Fruit fly (Drosophila melanogaster) whole organism, prepupa: Measurements from ENCODE around the gene NP15.6.
A peak's percentile ranks its signal among the peaks of the same experiment; 100 is the strongest.

Source experiments
- Blimp-1 ChIP-seq: fragments of 200-800 bp; sonication (Bioruptor generic); optimal IDR thresholded peaks from 3 replicates; lab custom pipeline; 2017; ENCODE audit warnings: missing biosample characterization, missing genetic modification characterization, mild to moderate bottlenecking, moderate library complexity, missing genetic modification reagents
- CG10669 ChIP-seq: fragments of 200-800 bp; sonication (Bioruptor generic); optimal IDR thresholded peaks from 3 replicates; lab custom pipeline; 2018; ENCODE audit warnings: missing biosample characterization, mild to moderate bottlenecking, missing genetic modification characterization, moderate library complexity
- CG11294 ChIP-seq: fragments of 200-800 bp; sonication (Bioruptor generic); IDR thresholded peaks from 2 replicates; pipeline ENCODE4 v1.3.6; 2022; ENCODE audit warnings: missing biosample characterization, missing genetic modification characterization
- CG11762 ChIP-seq: fragments of 200-800 bp; sonication (Bioruptor generic); optimal IDR thresholded peaks from 3 replicates; lab custom pipeline; 2016; ENCODE audit warnings: missing biosample characterization, missing genetic modification characterization; ENCODE audit not compliant: insufficient read depth
- CG11902 ChIP-seq: fragments of 200-800 bp; sonication (Bioruptor generic); optimal IDR thresholded peaks from 3 replicates; lab custom pipeline; 2016; ENCODE audit warnings: missing biosample characterization, missing genetic modification characterization
- CG15336 ChIP-seq: fragments of 200-800 bp; sonication (Bioruptor generic); IDR thresholded peaks from 2 replicates; pipeline ENCODE4 v1.3.6; 2022; ENCODE audit warnings: missing biosample characterization, missing genetic modification characterization
- CG3032 ChIP-seq: fragments of 200-800 bp; optimal IDR thresholded peaks from 2 replicates; lab custom pipeline; 2019; ENCODE audit warnings: missing biosample characterization, mild to moderate bottlenecking, missing genetic modification characterization, moderate library complexity
- CG31627 ChIP-seq: fragments of 200-800 bp; sonication (Bioruptor generic); optimal IDR thresholded peaks from 3 replicates; lab custom pipeline; 2016; ENCODE audit warnings: missing biosample characterization, missing genetic modification characterization
- CG34406 ChIP-seq: fragments of 200-800 bp; sonication (Bioruptor generic); optimal IDR thresholded peaks from 3 replicates; lab custom pipeline; 2016; ENCODE audit warnings: missing biosample characterization, missing genetic modification characterization
- CG3919 ChIP-seq: fragments of 200-800 bp; sonication (Bioruptor generic); optimal IDR thresholded peaks from 3 replicates; lab custom pipeline; 2016; ENCODE audit warnings: missing biosample characterization, missing genetic modification characterization
- CG4318 ChIP-seq: fragments of 200-800 bp; sonication (Bioruptor generic); optimal IDR thresholded peaks from 3 replicates; lab custom pipeline; 2017; ENCODE audit warnings: missing biosample characterization, mild to moderate bottlenecking, missing genetic modification characterization
- CG6163 ChIP-seq: fragments of 200-800 bp; sonication (Bioruptor generic); IDR thresholded peaks from 3 replicates; pipeline ENCODE4 v1.3.6; 2022; ENCODE audit warnings: missing biosample characterization, missing genetic modification characterization
- CG6276 ChIP-seq: fragments of 200-800 bp; sonication (Bioruptor generic); optimal IDR thresholded peaks from 2 replicates; lab custom pipeline; 2017; ENCODE audit warnings: missing biosample characterization, mild to moderate bottlenecking, missing genetic modification characterization
- CG6792 ChIP-seq: fragments of 200-800 bp; sonication (Bioruptor generic); optimal IDR thresholded peaks from 3 replicates; lab custom pipeline; 2016; ENCODE audit warnings: missing biosample characterization, missing genetic modification characterization
- CG6808 ChIP-seq: fragments of 200-800 bp; sonication (Bioruptor generic); optimal IDR thresholded peaks from 3 replicates; lab custom pipeline; 2017; ENCODE audit warnings: missing biosample characterization, missing genetic modification characterization, mild to moderate bottlenecking, moderate library complexity, missing genetic modification reagents
- CG6854 ChIP-seq: fragments of 200-800 bp; sonication (Bioruptor generic); optimal IDR thresholded peaks from 2 replicates; lab custom pipeline; 2017; ENCODE audit warnings: missing biosample characterization, mild to moderate bottlenecking, missing genetic modification characterization
- CG7368 ChIP-seq: fragments of 200-800 bp; sonication (Bioruptor generic); optimal IDR thresholded peaks from 3 replicates; lab custom pipeline; 2016; ENCODE audit warnings: missing biosample characterization, missing genetic modification characterization
- CG8119 ChIP-seq: fragments of 200-800 bp; sonication (Bioruptor generic); IDR thresholded peaks from 3 replicates; pipeline ENCODE4 v1.3.6; 2022; ENCODE audit warnings: missing biosample characterization, missing genetic modification characterization
- CG8319 ChIP-seq: fragments of 200-800 bp; sonication (Bioruptor generic); optimal IDR thresholded peaks from 3 replicates; lab custom pipeline; 2016; ENCODE audit warnings: missing biosample characterization, missing genetic modification characterization
- CG8632 ChIP-seq: fragments of 200-800 bp; sonication (Bioruptor generic); optimal IDR thresholded peaks from 3 replicates; lab custom pipeline; 2016; ENCODE audit warnings: missing biosample characterization, missing genetic modification characterization
- CG9139 ChIP-seq: fragments of 200-800 bp; sonication (Bioruptor generic); optimal IDR thresholded peaks from 3 replicates; lab custom pipeline; 2017; ENCODE audit warnings: missing biosample characterization, mild to moderate bottlenecking, missing genetic modification characterization
- Eip75B ChIP-seq: fragments of 200-800 bp; sonication (Bioruptor generic); optimal IDR thresholded peaks from 3 replicates; lab custom pipeline; 2016; ENCODE audit warnings: missing biosample characterization, missing genetic modification characterization
- Eip78C ChIP-seq: fragments of 200-800 bp; sonication (Bioruptor generic); peaks from one replicate; lab custom pipeline; 2016; ENCODE audit warnings: missing biosample characterization, missing genetic modification characterization
- Eip93F ChIP-seq: fragments of 200-800 bp; sonication (Bioruptor generic); optimal IDR thresholded peaks from 2 replicates; lab custom pipeline; 2016; ENCODE audit warnings: missing biosample characterization, mild to moderate bottlenecking, missing genetic modification characterization
- Ets96B ChIP-seq: fragments of 200-800 bp; optimal IDR thresholded peaks from 2 replicates; lab custom pipeline; 2019; ENCODE audit warnings: missing biosample characterization, mild to moderate bottlenecking, missing genetic modification characterization, moderate library complexity
- Hr38 ChIP-seq: sonication (Bioruptor generic); optimal IDR thresholded peaks from 2 replicates; lab custom pipeline; 2016; ENCODE audit warnings: missing biosample characterization, missing genetic modification characterization
- Hr39 ChIP-seq: fragments of 200-800 bp; sonication (Bioruptor generic); optimal IDR thresholded peaks from 2 replicates; lab custom pipeline; 2016; ENCODE audit warnings: missing biosample characterization, missing genetic modification characterization
- Hr4 ChIP-seq: fragments of 200-800 bp; sonication (Bioruptor generic); optimal IDR thresholded peaks from 3 replicates; lab custom pipeline; 2016; ENCODE audit warnings: missing biosample characterization, missing genetic modification characterization
- Lpt ChIP-seq: fragments of 200-800 bp; sonication (Bioruptor generic); optimal IDR thresholded peaks from 3 replicates; lab custom pipeline; 2016; ENCODE audit warnings: missing biosample characterization, missing genetic modification characterization
- Met ChIP-seq: fragments of 200-800 bp; sonication (Bioruptor generic); optimal IDR thresholded peaks from 3 replicates; lab custom pipeline; 2016; ENCODE audit warnings: missing biosample characterization, missing genetic modification characterization
- OdsH ChIP-seq: fragments of 200-800 bp; sonication (Bioruptor generic); optimal IDR thresholded peaks from 3 replicates; lab custom pipeline; 2016; ENCODE audit warnings: missing biosample characterization, missing genetic modification characterization
- Sox102F ChIP-seq: fragments of 200-800 bp; sonication (Bioruptor generic); optimal IDR thresholded peaks from 2 replicates; lab custom pipeline; 2016; ENCODE audit warnings: missing biosample characterization, mild to moderate bottlenecking, missing genetic modification characterization
- Sox14 ChIP-seq: fragments of 200-800 bp; sonication (Bioruptor generic); optimal IDR thresholded peaks from 3 replicates; lab custom pipeline; 2016; ENCODE audit warnings: missing biosample characterization, missing genetic modification characterization
- Sox15 ChIP-seq: fragments of 200-800 bp; sonication (Bioruptor generic); optimal IDR thresholded peaks from 3 replicates; lab custom pipeline; 2016; ENCODE audit warnings: missing biosample characterization, missing genetic modification characterization
- achi ChIP-seq: fragments of 200-800 bp; sonication (Bioruptor generic); optimal IDR thresholded peaks from 3 replicates; lab custom pipeline; 2016; ENCODE audit warnings: missing biosample characterization, missing genetic modification characterization
- cyc ChIP-seq: fragments of 200-800 bp; sonication (Bioruptor generic); optimal IDR thresholded peaks from 3 replicates; lab custom pipeline; 2016; ENCODE audit warnings: missing biosample characterization, missing genetic modification characterization
- dac ChIP-seq: fragments of 200-800 bp; sonication (Bioruptor generic); optimal IDR thresholded peaks from 2 replicates; lab custom pipeline; 2017; ENCODE audit warnings: missing biosample characterization, mild to moderate bottlenecking, missing genetic modification characterization
- dsx ChIP-seq: fragments of 200-800 bp; optimal IDR thresholded peaks from 3 replicates; lab custom pipeline; 2019; ENCODE audit warnings: missing biosample characterization, mild to moderate bottlenecking, missing genetic modification characterization, moderate library complexity; ENCODE audit not compliant: poor library complexity, severe bottlenecking
- eg ChIP-seq: fragments of 200-800 bp; sonication (Bioruptor generic); IDR thresholded peaks from 3 replicates; pipeline ENCODE4 v1.3.6; 2022; ENCODE audit warnings: missing biosample characterization, missing genetic modification characterization
- esn ChIP-seq: fragments of 200-800 bp; sonication (Bioruptor generic); optimal IDR thresholded peaks from 2 replicates; lab custom pipeline; 2016; ENCODE audit warnings: missing biosample characterization, mild to moderate bottlenecking, missing genetic modification characterization, moderate library complexity
- fd59A ChIP-seq: fragments of 200-800 bp; sonication (Bioruptor generic); optimal IDR thresholded peaks from 2 replicates; lab custom pipeline; 2017; ENCODE audit warnings: missing biosample characterization, mild to moderate bottlenecking, missing genetic modification characterization, missing genetic modification reagents
- fd85E ChIP-seq: fragments of 200-800 bp; sonication (Bioruptor generic); optimal IDR thresholded peaks from 3 replicates; lab custom pipeline; 2016; ENCODE audit warnings: missing biosample characterization, missing genetic modification characterization
- fkh ChIP-seq: fragments of 200-800 bp; sonication (Bioruptor generic); optimal IDR thresholded peaks from 3 replicates; lab custom pipeline; 2017; ENCODE audit warnings: missing biosample characterization, mild to moderate bottlenecking, missing genetic modification characterization, moderate library complexity
- lz ChIP-seq: fragments of 200-800 bp; sonication (Bioruptor generic); optimal IDR thresholded peaks from 3 replicates; lab custom pipeline; 2016; ENCODE audit warnings: missing biosample characterization, missing genetic modification characterization
- net ChIP-seq: fragments of 200-800 bp; sonication (Bioruptor generic); optimal IDR thresholded peaks from 3 replicates; lab custom pipeline; 2016; ENCODE audit warnings: missing biosample characterization, missing genetic modification characterization
- pdm3 ChIP-seq: fragments of 200-800 bp; sonication (Bioruptor generic); optimal IDR thresholded peaks from 3 replicates; lab custom pipeline; 2016; ENCODE audit warnings: missing biosample characterization, missing genetic modification characterization
- salr ChIP-seq, 2 experiments: fragments of 200-800 bp; sonication (Bioruptor generic); optimal IDR thresholded peaks; 3 replicates each; lab custom pipeline; 2016 to 2018; ENCODE audit warnings: missing biosample characterization in 2 of 2, missing genetic modification characterization in 2 of 2, mild to moderate bottlenecking in 1 of 2
- ss ChIP-seq, 2 experiments: fragments of 200-800 bp; sonication (Bioruptor generic); optimal IDR thresholded peaks; 2 replicates in 1 of 2; 3 replicates in 1 of 2; lab custom pipeline; 2017 to 2018; ENCODE audit warnings: mild to moderate bottlenecking in 2 of 2, missing biosample characterization in 2 of 2, missing genetic modification characterization in 2 of 2, moderate library complexity in 1 of 2
- svp ChIP-seq: fragments of 200-800 bp; sonication (Bioruptor generic); peaks from one replicate; lab custom pipeline; 2016; ENCODE audit warnings: missing biosample characterization, missing genetic modification characterization
- topi ChIP-seq: fragments of 200-800 bp; sonication (Bioruptor generic); optimal IDR thresholded peaks from 3 replicates; lab custom pipeline; 2016; ENCODE audit warnings: missing biosample characterization, missing genetic modification characterization
- vri ChIP-seq: fragments of 200-800 bp; sonication (Bioruptor generic); optimal IDR thresholded peaks from 3 replicates; lab custom pipeline; 2016; ENCODE audit warnings: missing biosample characterization, mild to moderate bottlenecking, missing genetic modification characterization

The NP15.6 gene

DNA sequence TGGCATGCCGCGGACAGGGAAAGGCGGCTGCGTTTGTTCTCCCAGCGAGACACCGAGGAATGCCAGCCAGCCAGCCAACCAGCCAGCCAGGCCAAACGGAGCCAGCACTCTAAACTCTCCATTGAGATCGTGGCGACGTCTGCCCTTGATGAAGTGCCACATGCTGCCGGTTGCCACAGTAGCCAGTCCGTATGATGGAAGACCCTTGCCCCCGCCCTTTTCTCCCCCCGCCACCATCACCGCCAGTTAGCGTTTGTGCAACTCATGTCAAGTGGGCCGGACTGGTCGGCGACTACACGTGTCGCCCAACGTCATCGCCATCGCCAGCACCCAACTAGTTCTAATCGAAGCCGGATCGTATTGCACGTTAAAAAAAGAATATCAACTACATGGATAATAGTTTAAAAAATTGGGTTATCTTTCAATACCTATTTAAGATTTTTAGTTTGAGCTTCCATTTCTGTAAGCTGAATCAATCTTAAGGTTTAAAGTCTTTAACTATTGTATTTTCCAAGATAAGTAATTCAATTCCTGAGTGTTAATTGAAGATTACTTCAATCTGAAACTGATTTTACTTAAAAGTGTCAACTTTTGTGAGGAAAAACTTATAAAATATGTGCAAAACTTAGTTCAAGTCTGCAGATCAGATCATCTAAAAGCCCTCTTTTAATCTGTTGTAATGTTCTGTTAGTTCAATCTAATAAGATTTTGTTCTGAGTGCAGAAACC, 43.2 kb downstream of the NP15.6 start:
- TF ChIP-seq CG8319 (GFP tag; lab: Kevin White, UChicago) (no peak), CG11294 (no peak), dsx (peak; percentile 58), Blimp-1 (GFP tag; lab: Kevin White, UChicago) (no peak), fd85E (no peak), OdsH (GFP tag; lab: Kevin White, UChicago) (peak; percentile 35), fd59A (GFP tag; lab: Kevin White, UChicago) (peak; percentile 52), CG4318 (GFP tag; lab: Kevin White, UChicago) (no peak), CG6163 (no peak), CG6808 (GFP tag; lab: Kevin White, UChicago) (peak; percentile 48), CG8119 (GFP tag; lab: Robert Waterston, UW) (no peak), fkh (GFP tag; lab: Kevin White, UChicago) (no peak), Eip75B (GFP tag; lab: Kevin White, UChicago) (peak; percentile 43), Sox15 (GFP tag; lab: Kevin White, UChicago) (no peak), Ets96B (tag; lab: Kevin White, UChicago) (peak; percentile 14), CG3032 (tag; lab: Kevin White, UChicago) (peak; percentile 50), CG10669 (peak; percentile 27), CG6276 (GFP tag; lab: Kevin White, UChicago) (no peak), topi (GFP tag; lab: Kevin White, UChicago) (no peak), salr (GFP tag; optimal IDR thresholded peaks at IDR 0.05; lab: Kevin White, UChicago) (peak in 1 of 2 experiments; percentile 71), CG31627 (no peak), Hr39 (GFP tag; lab: Kevin White, UChicago) (no peak), lz (GFP tag; lab: Kevin White, UChicago) (no peak), achi (GFP tag; lab: Kevin White, UChicago) (peak; percentile 40), CG6792 (GFP tag; lab: Kevin White, UChicago) (peak; percentile 13), CG11762 (GFP tag; lab: Kevin White, UChicago) (no peak), CG8632 (GFP tag; lab: Kevin White, UChicago) (no peak), net (peak; percentile 26), pdm3 (peak; percentile 2), CG9139 (GFP tag; lab: Kevin White, UChicago) (no peak), Hr4 (GFP tag; lab: Kevin White, UChicago) (peak; percentile 0), CG11902 (GFP tag; lab: Kevin White, UChicago) (no peak), CG6854 (no peak), Lpt (GFP tag; lab: Kevin White, UChicago) (peak; percentile 10), CG15336 (GFP tag; lab: Robert Waterston, UW) (no peak), Eip78C (GFP tag; lab: Kevin White, UChicago) (peak; percentile 92), Eip93F (GFP tag; lab: Kevin White, UChicago) (no peak), Hr38 (no peak), cyc (GFP tag; lab: Kevin White, UChicago) (no peak), dac (GFP tag; lab: Kevin White, UChicago) (no peak), esn (GFP tag; lab: Kevin White, UChicago) (no peak), Sox102F (GFP tag; lab: Kevin White, UChicago) (no peak), ss (GFP tag; optimal IDR thresholded peaks at IDR 0.05; lab: Kevin White, UChicago) (peak; percentile 45 to 70), Sox14 (GFP tag; lab: Kevin White, UChicago) (peak; percentile 34), CG34406 (GFP tag; lab: Kevin White, UChicago) (no peak), vri (no peak), svp (GFP tag; lab: Kevin White, UChicago) (peak; percentile 62), CG3919 (GFP tag; lab: Kevin White, UChicago) (peak; percentile 49), CG7368 (GFP tag; lab: Kevin White, UChicago) (no peak), Met (GFP tag; lab: Kevin White, UChicago) (no peak), eg (GFP tag; lab: Robert Waterston, UW) (no peak; the same call in 2 of the 3 replicates)
